Worm (Caenorhabditis elegans) whole organism, L4 larva: ENCODE data around the gene pho-12.

Source experiments
- F44E2.7 ChIP-seq: fragments of 200-800 bp; sonication (Bioruptor generic); IDR thresholded peaks from 2 replicates; pipeline ENCODE4 v2.1.2; 2022; ENCODE audit warnings: missing genetic modification characterization, missing compliant biosample characterization
- Y48G9A.11 ChIP-seq: fragments of 200-800 bp; sonication (Bioruptor generic); IDR thresholded peaks from 2 replicates; pipeline ENCODE4 v1.3.6; 2022; ENCODE audit warnings: missing genetic modification reagents, missing genetic modification characterization, missing compliant biosample characterization
- egl-27 ChIP-seq: sonication (generic microtip); optimal IDR thresholded peaks from 3 replicates; lab custom pipeline; 2017; ENCODE audit warnings: missing biosample characterization, missing genetic modification reagents, missing genetic modification characterization
- hlh-11 ChIP-seq: fragments of 200-800 bp; sonication (Bioruptor generic); optimal IDR thresholded peaks from 2 replicates; lab custom pipeline; 2018; ENCODE audit warnings: mild to moderate bottlenecking, missing genetic modification characterization, missing compliant biosample characterization
- lsy-2 ChIP-seq, 2 experiments: fragments of 150-350 bp in 1 of 2; sonication (generic microtip) in 1 of 2; optimal IDR thresholded peaks; 2 replicates each; lab custom pipeline; 2014 to 2017; ENCODE audit warnings: missing biosample characterization in 2 of 2, missing genetic modification characterization in 2 of 2
- nhr-11 ChIP-seq: fragments of 150-350 bp; optimal IDR thresholded peaks from 2 replicates; lab custom pipeline; 2014; ENCODE audit warnings: missing biosample characterization, missing genetic modification characterization
- snpc-4 ChIP-seq: fragments of 150-350 bp; optimal IDR thresholded peaks from 2 replicates; lab custom pipeline; 2014; ENCODE audit warnings: missing biosample characterization, missing genetic modification characterization

ce11 chrII:5036128-5036527 is 24.5 kb downstream of the pho-12 start, which contains the start of gene lrr-1:
- TF ChIP-seq hlh-11 (tag; lab: Kevin White, UChicago) (no peak), egl-27 (tag; lab: Kevin White, UChicago) (no peak), nhr-11 (no peak), lsy-2 (tag; optimal IDR thresholded peaks at IDR 0.05; lab: Kevin White, UChicago) (no peak), snpc-4 (no peak), Y48G9A.11 (GFP tag; lab: Robert Waterston, UW) (no peak), F44E2.7 (GFP tag; lab: Robert Waterston, UW) (no peak)
